Worm (Caenorhabditis elegans) whole organism, L1 larva: Measurements from ENCODE around the gene H13N06.7.

Experiments used
- fkh-10 ChIP-seq: sonication (generic microtip); optimal IDR thresholded peaks from 2 replicates; lab custom pipeline; 2017; ENCODE audit warnings: missing biosample characterization, missing genetic modification reagents, missing genetic modification characterization
- fkh-8 ChIP-seq: sonication (generic microtip); optimal IDR thresholded peaks from 2 replicates; lab custom pipeline; 2016; ENCODE audit warnings: mild to moderate bottlenecking, missing genetic modification characterization, missing compliant biosample characterization
- hlh-4 ChIP-seq: sonication (generic microtip); optimal IDR thresholded peaks from 2 replicates; lab custom pipeline; 2016; ENCODE audit warnings: mild to moderate bottlenecking, missing genetic modification characterization, missing compliant biosample characterization
- isw-1 ChIP-seq: fragments of 200-800 bp; sonication (Bioruptor generic); IDR thresholded peaks from 2 replicates; pipeline ENCODE4 v1.3.6; 2022; ENCODE audit warnings: missing genetic modification characterization, missing compliant biosample characterization
- jun-1 ChIP-seq: fragments of 150-350 bp; optimal IDR thresholded peaks from 2 replicates; lab custom pipeline; 2014; ENCODE audit warnings: missing biosample characterization, missing genetic modification reagents, missing genetic modification characterization
- lin-13 ChIP-seq: fragments of 150-350 bp; optimal IDR thresholded peaks from 2 replicates; lab custom pipeline; 2014; ENCODE audit warnings: missing biosample characterization, missing genetic modification reagents, missing genetic modification characterization
- mdl-1 ChIP-seq, 2 experiments: fragments of 150-350 bp; optimal IDR thresholded peaks; 2 replicates each; lab custom pipeline; 2014 to 2017; ENCODE audit warnings: missing biosample characterization in 2 of 2, missing genetic modification characterization in 2 of 2, inconsistent platforms in 1 of 2
- mep-1 ChIP-seq: fragments of 150-350 bp; optimal IDR thresholded peaks from 2 replicates; lab custom pipeline; 2014; ENCODE audit warnings: missing biosample characterization, missing genetic modification characterization
- nhr-28 ChIP-seq: fragments of 150-350 bp; optimal IDR thresholded peaks from 2 replicates; lab custom pipeline; 2014; ENCODE audit warnings: missing biosample characterization, missing genetic modification characterization
- snpc-4 ChIP-seq: fragments of 150-350 bp; optimal IDR thresholded peaks from 2 replicates; lab custom pipeline; 2014; ENCODE audit warnings: missing biosample characterization, missing genetic modification characterization
- sptf-1 ChIP-seq: fragments of 150-350 bp; optimal IDR thresholded peaks from 2 replicates; lab custom pipeline; 2014; ENCODE audit warnings: missing biosample characterization, missing genetic modification characterization
- unc-130 ChIP-seq: fragments of 150-350 bp; optimal IDR thresholded peaks from 2 replicates; lab custom pipeline; 2017; ENCODE audit warnings: missing biosample characterization, missing genetic modification characterization, inconsistent platforms
- unc-62 ChIP-seq: fragments of 150-350 bp; optimal IDR thresholded peaks from 2 replicates; lab custom pipeline; 2014; ENCODE audit warnings: missing biosample characterization, missing genetic modification reagents, missing genetic modification characterization

ce11 chrX:15504795-15505194 is 1.9 kb downstream of the H13N06.7 start, which contains the start of gene tbh-1:
- TF ChIP-seq unc-130 (tag; lab: Kevin White, UChicago) (no peak), jun-1 (tag; lab: Kevin White, UChicago) (no peak), unc-62 (GFP tag; lab: Kevin White, UChicago) (no peak), snpc-4 (tag; lab: Kevin White, UChicago) (no peak), mdl-1 (tag; optimal IDR thresholded peaks at IDR 0.05; lab: Kevin White, UChicago) (no peak), nhr-28 (tag; lab: Kevin White, UChicago) (no peak), lin-13 (GFP tag; lab: Kevin White, UChicago) (no peak), fkh-8 (tag; lab: Kevin White, UChicago) (no peak), fkh-10 (GFP tag; lab: Kevin White, UChicago) (no peak), hlh-4 (no peak), mep-1 (tag; lab: Kevin White, UChicago) (no peak), sptf-1 (tag; lab: Kevin White, UChicago) (no peak), isw-1 (GFP tag; lab: Robert Waterston, UW) (no peak)
